Fruit fly (Drosophila melanogaster) Kc167 (cell line): Measurements from ENCODE around the gene CG14563.
A peak's percentile ranks its signal among the peaks of the same experiment; 100 is the strongest.

Experiments
- Myc ChIP-seq: fragments of >200 bp; optimal IDR thresholded peaks from 2 replicates; lab custom pipeline; 2017; ENCODE audit warnings: missing external identifiers
- Sin3A ChIP-seq: fragments of >200 bp; optimal IDR thresholded peaks from 2 replicates; lab custom pipeline; 2018; ENCODE audit warnings: missing external identifiers
- h ChIP-seq: fragments of >200 bp; optimal IDR thresholded peaks from 3 replicates; lab custom pipeline; 2018; ENCODE audit warnings: missing external identifiers
- insv ChIP-seq: fragments of >200 bp; optimal IDR thresholded peaks from 3 replicates; lab custom pipeline; 2018; ENCODE audit warnings: missing external identifiers
- psq ChIP-seq: fragments of >200 bp; optimal IDR thresholded peaks from 2 replicates; lab custom pipeline; 2017; ENCODE audit warnings: missing external identifiers
- ttk ChIP-seq: sonication (Bioruptor generic); optimal IDR thresholded peaks from 2 replicates; lab custom pipeline; 2017; ENCODE audit warnings: missing external identifiers

The CG14563 gene

dm6 chr3L:21842286-21842685, at the start of gene CG14563:
CG14563 (minus strand) TSS chr3L:21842386.
- TF ChIP-seq Myc (lab: Kevin White, UChicago) (no peak), h (lab: Kevin White, UChicago) (no peak), insv (lab: Kevin White, UChicago) (no peak), Sin3A (no peak), psq (no peak), ttk (lab: Kevin White, UChicago) (no peak)

- TF ChIP-seq insv (lab: Kevin White, UChicago) (no peak), h (lab: Kevin White, UChicago) (no peak), psq (no peak), Sin3A (no peak), Myc (lab: Kevin White, UChicago) (no peak), ttk (lab: Kevin White, UChicago) (no peak)
Observed at dm6 chr3L:21891307-21891774, 49.2 kb upstream of the CG14563 start.

dm6 chr3L:21889601-21890000, 47.4 kb upstream of the CG14563 start:
- TF ChIP-seq h (lab: Kevin White, UChicago) (no peak), ttk (lab: Kevin White, UChicago) (no peak), psq (no peak), Sin3A (no peak), insv (lab: Kevin White, UChicago) (no peak), Myc (lab: Kevin White, UChicago) (no peak)

dm6 chr3L:21886883-21887559, 44.8 kb upstream of the CG14563 start:
- TF ChIP-seq Sin3A (no peak), psq (no peak), Myc (lab: Kevin White, UChicago) (no peak), ttk (lab: Kevin White, UChicago) (no peak), insv (lab: Kevin White, UChicago) (no peak), h (lab: Kevin White, UChicago) (no peak)

dm6 chr3L:21884058-21884457, 41.9 kb upstream of the CG14563 start:
- TF ChIP-seq psq (no peak), Sin3A (no peak), h (lab: Kevin White, UChicago) (no peak), ttk (lab: Kevin White, UChicago) (no peak), Myc (lab: Kevin White, UChicago) (no peak), insv (lab: Kevin White, UChicago) (no peak)

dm6 chr3L:21883619-21884015, 41.4 kb upstream of the CG14563 start:
- TF ChIP-seq ttk (lab: Kevin White, UChicago) (no peak), Sin3A (no peak), psq (no peak), insv (lab: Kevin White, UChicago) (no peak), Myc (lab: Kevin White, UChicago) (no peak), h (lab: Kevin White, UChicago) (no peak)

dm6 chr3L:21883011-21883618, 40.9 kb upstream of the CG14563 start:
- TF ChIP-seq psq (no peak), Sin3A (no peak), h (lab: Kevin White, UChicago) (no peak), Myc (lab: Kevin White, UChicago) (no peak), insv (lab: Kevin White, UChicago) (no peak), ttk (lab: Kevin White, UChicago) (no peak)

- TF ChIP-seq h (lab: Kevin White, UChicago) = no peak
Observed at dm6 chr3L:21882075-21882474, 39.9 kb upstream of the CG14563 start.

- no peak for TF ChIP-seq insv (lab: Kevin White, UChicago)
- peak; percentile 76 for TF ChIP-seq psq
Observed at dm6 chr3L:21880398-21880810, 38.2 kb upstream of the CG14563 start.

- TF ChIP-seq psq = no peak
- TF ChIP-seq Myc (lab: Kevin White, UChicago) = no peak
- TF ChIP-seq Sin3A = no peak
- no peak for TF ChIP-seq h (lab: Kevin White, UChicago)
- TF ChIP-seq ttk (lab: Kevin White, UChicago) = no peak
- TF ChIP-seq insv (lab: Kevin White, UChicago) = no peak
Observed at dm6 chr3L:21879344-21879743, 37.2 kb upstream of the CG14563 start.

dm6 chr3L:21878285-21878684, 36.1 kb upstream of the CG14563 start:
- TF ChIP-seq insv (lab: Kevin White, UChicago) = no peak

- TF ChIP-seq Sin3A = no peak
Observed at dm6 chr3L:21871804-21872203, 29.6 kb upstream of the CG14563 start.

dm6 chr3L:21859299-21860052, 17.3 kb upstream of the CG14563 start:
- no peak for TF ChIP-seq h (lab: Kevin White, UChicago)
- TF ChIP-seq ttk (lab: Kevin White, UChicago) = no peak
- TF ChIP-seq Sin3A = no peak
- no peak for TF ChIP-seq psq
- no peak for TF ChIP-seq Myc (lab: Kevin White, UChicago)
- TF ChIP-seq insv (lab: Kevin White, UChicago) = no peak
